Worm (Caenorhabditis elegans) whole organism, L1 larva: Measurements from ENCODE around the gene C35B1.4.

Experiments
- C04F5.9 ChIP-seq: sonication (generic microtip); optimal IDR thresholded peaks from 2 replicates; lab custom pipeline; 2016; ENCODE audit warnings: missing genetic modification characterization, missing compliant biosample characterization
- Y116A8C.19 ChIP-seq: sonication (generic microtip); optimal IDR thresholded peaks from 2 replicates; lab custom pipeline; 2016; ENCODE audit warnings: missing compliant biosample characterization, missing genetic modification characterization, borderline replicate concordance
- aha-1 ChIP-seq: fragments of 150-350 bp; optimal IDR thresholded peaks from 2 replicates; lab custom pipeline; 2014; ENCODE audit warnings: missing biosample characterization, missing genetic modification characterization
- ceh-82 ChIP-seq, 3 experiments: fragments of 150-350 bp in 1 of 3; sonication (generic microtip) in 2 of 3; optimal IDR thresholded peaks; 2 replicates each; lab custom pipeline; 2014 to 2017; ENCODE audit warnings: missing biosample characterization in 3 of 3, missing genetic modification characterization in 3 of 3
- ceh-88 ChIP-seq: fragments of 200-800 bp; sonication (Bioruptor generic); IDR thresholded peaks from 2 replicates; pipeline ENCODE4 v1.3.6; 2022; ENCODE audit warnings: missing genetic modification characterization, missing compliant biosample characterization
- dpl-1 ChIP-seq, 3 experiments: fragments of 150-350 bp in 2 of 3; sonication (generic microtip) in 1 of 3; optimal IDR thresholded peaks; 2 replicates each; lab custom pipeline; 2014 to 2017; ENCODE audit warnings: missing biosample characterization in 3 of 3, missing genetic modification characterization in 3 of 3, missing genetic modification reagents in 3 of 3
- dsc-1 ChIP-seq: sonication (generic microtip); optimal IDR thresholded peaks from 2 replicates; lab custom pipeline; 2016; ENCODE audit warnings: mild to moderate bottlenecking, missing genetic modification characterization, missing compliant biosample characterization
- efl-1 ChIP-seq, 4 experiments: fragments of 150-350 bp; optimal IDR thresholded peaks in 3 of 4; peaks in 1 of 4; 1 replicate in 1 of 4; 2 replicates in 3 of 4; lab custom pipeline; 2014; ENCODE audit warnings: missing biosample characterization in 2 of 4, missing genetic modification characterization in 2 of 4, missing genetic modification reagents in 2 of 4
- efl-3 ChIP-seq: fragments of 200-800 bp; sonication (Bioruptor generic); optimal IDR thresholded peaks from 2 replicates; lab custom pipeline; 2018; ENCODE audit warnings: mild to moderate bottlenecking, missing genetic modification characterization, missing compliant biosample characterization
- egl-13 ChIP-seq: sonication (generic microtip); optimal IDR thresholded peaks from 2 replicates; lab custom pipeline; 2016; ENCODE audit warnings: missing genotype, missing genetic modification reagents, missing genetic modification characterization, missing compliant biosample characterization
- elt-2 ChIP-seq: sonication (generic microtip); optimal IDR thresholded peaks from 2 replicates; lab custom pipeline; 2016; ENCODE audit warnings: missing genetic modification characterization, mild to moderate bottlenecking, inconsistent platforms, missing compliant biosample characterization, missing genetic modification reagents
- ets-5 ChIP-seq: fragments of 200-800 bp; sonication (Bioruptor generic); IDR thresholded peaks from 2 replicates; pipeline ENCODE4 v1.3.6; 2022; ENCODE audit warnings: missing genetic modification characterization, missing compliant biosample characterization
- fkh-10 ChIP-seq: sonication (generic microtip); optimal IDR thresholded peaks from 2 replicates; lab custom pipeline; 2017; ENCODE audit warnings: missing biosample characterization, missing genetic modification reagents, missing genetic modification characterization
- fos-1 ChIP-seq: fragments of 150-350 bp; optimal IDR thresholded peaks from 2 replicates; lab custom pipeline; 2014; ENCODE audit warnings: missing biosample characterization, missing genetic modification characterization
- grh-1 ChIP-seq: fragments of 200-800 bp; sonication (Bioruptor generic); IDR thresholded peaks from 2 replicates; pipeline ENCODE4 v1.3.6; 2022; ENCODE audit warnings: missing genetic modification reagents, missing genetic modification characterization, missing compliant biosample characterization
- hlh-4 ChIP-seq: sonication (generic microtip); optimal IDR thresholded peaks from 2 replicates; lab custom pipeline; 2016; ENCODE audit warnings: mild to moderate bottlenecking, missing genetic modification characterization, missing compliant biosample characterization
- hpl-2 ChIP-seq: fragments of 150-350 bp; optimal IDR thresholded peaks from 2 replicates; lab custom pipeline; 2014; ENCODE audit warnings: missing biosample characterization, missing genetic modification reagents, missing genetic modification characterization
- isw-1 ChIP-seq: fragments of 200-800 bp; sonication (Bioruptor generic); IDR thresholded peaks from 2 replicates; pipeline ENCODE4 v1.3.6; 2022; ENCODE audit warnings: missing genetic modification characterization, missing compliant biosample characterization
- jun-1 ChIP-seq: fragments of 150-350 bp; optimal IDR thresholded peaks from 2 replicates; lab custom pipeline; 2014; ENCODE audit warnings: missing biosample characterization, missing genetic modification reagents, missing genetic modification characterization
- lin-13 ChIP-seq: fragments of 150-350 bp; optimal IDR thresholded peaks from 2 replicates; lab custom pipeline; 2014; ENCODE audit warnings: missing biosample characterization, missing genetic modification reagents, missing genetic modification characterization
- lin-15B ChIP-seq: fragments of 150-350 bp; sonication (generic microtip); optimal IDR thresholded peaks from 3 replicates; lab custom pipeline; 2014; ENCODE audit warnings: missing biosample characterization, missing genetic modification characterization
- lin-39 ChIP-seq: fragments of 150-350 bp; optimal IDR thresholded peaks from 2 replicates; lab custom pipeline; 2014; ENCODE audit warnings: missing biosample characterization, missing genetic modification reagents, missing genetic modification characterization
- lsy-2 ChIP-seq, 2 experiments: fragments of 150-350 bp; optimal IDR thresholded peaks; 2 replicates each; lab custom pipeline; 2014; ENCODE audit warnings: missing biosample characterization in 2 of 2, missing genetic modification characterization in 2 of 2
- mdl-1 ChIP-seq, 2 experiments: fragments of 150-350 bp; optimal IDR thresholded peaks; 2 replicates each; lab custom pipeline; 2014 to 2017; ENCODE audit warnings: missing biosample characterization in 2 of 2, missing genetic modification characterization in 2 of 2, inconsistent platforms in 1 of 2
- mef-2 ChIP-seq: fragments of 150-350 bp; optimal IDR thresholded peaks from 2 replicates; lab custom pipeline; 2014; ENCODE audit warnings: missing biosample characterization, missing genetic modification characterization
- mep-1 ChIP-seq: fragments of 150-350 bp; optimal IDR thresholded peaks from 2 replicates; lab custom pipeline; 2014; ENCODE audit warnings: missing biosample characterization, missing genetic modification characterization
- nhr-12 ChIP-seq: sonication (generic microtip); optimal IDR thresholded peaks from 2 replicates; lab custom pipeline; 2017; ENCODE audit warnings: missing biosample characterization, missing genetic modification characterization
- nhr-20 ChIP-seq: sonication (generic microtip); optimal IDR thresholded peaks from 2 replicates; lab custom pipeline; 2016; ENCODE audit warnings: mild to moderate bottlenecking, missing genetic modification characterization, missing compliant biosample characterization
- nhr-47 ChIP-seq: sonication (generic microtip); optimal IDR thresholded peaks from 2 replicates; lab custom pipeline; 2016; ENCODE audit warnings: mild to moderate bottlenecking, missing genetic modification characterization, moderate library complexity, missing compliant biosample characterization
- nhr-71 ChIP-seq: sonication (generic microtip); optimal IDR thresholded peaks from 2 replicates; lab custom pipeline; 2016; ENCODE audit warnings: mild to moderate bottlenecking, missing genetic modification characterization, moderate library complexity, missing compliant biosample characterization
- nhr-84 ChIP-seq: sonication (generic microtip); optimal IDR thresholded peaks from 2 replicates; lab custom pipeline; 2017; ENCODE audit warnings: missing biosample characterization, missing genetic modification characterization
- nhr-85 ChIP-seq: sonication (generic microtip); peaks from one replicate; lab custom pipeline; 2016; ENCODE audit warnings: missing genetic modification characterization, inconsistent platforms, missing compliant biosample characterization
- nhr-90 ChIP-seq: sonication (generic microtip); optimal IDR thresholded peaks from 2 replicates; lab custom pipeline; 2016; ENCODE audit warnings: mild to moderate bottlenecking, missing genetic modification characterization, missing compliant biosample characterization; ENCODE audit not compliant: poor library complexity
- pag-3 ChIP-seq: sonication (generic microtip); optimal IDR thresholded peaks from 2 replicates; lab custom pipeline; 2017; ENCODE audit warnings: missing genetic modification characterization, mild to moderate bottlenecking, missing compliant biosample characterization, antibody characterized with exemption, borderline replicate concordance; ENCODE audit not compliant: insufficient read depth
- pqm-1 ChIP-seq: sonication (generic microtip); optimal IDR thresholded peaks from 3 replicates; lab custom pipeline; 2017; ENCODE audit warnings: missing biosample characterization, missing genetic modification characterization
- rnt-1 ChIP-seq: sonication (generic microtip); optimal IDR thresholded peaks from 2 replicates; lab custom pipeline; 2016; ENCODE audit warnings: mild to moderate bottlenecking, missing genetic modification characterization, moderate library complexity, missing compliant biosample characterization
- sox-4 ChIP-seq: sonication (generic microtip); optimal IDR thresholded peaks from 2 replicates; lab custom pipeline; 2016; ENCODE audit warnings: missing genetic modification characterization, missing compliant biosample characterization
- sup-37 ChIP-seq: fragments of 200-800 bp; sonication (Bioruptor generic); optimal IDR thresholded peaks from 2 replicates; lab custom pipeline; 2018; ENCODE audit warnings: mild to moderate bottlenecking, missing genetic modification characterization, missing compliant biosample characterization
- swsn-7 ChIP-seq: sonication (generic microtip); optimal IDR thresholded peaks from 2 replicates; lab custom pipeline; 2016; ENCODE audit warnings: missing genetic modification characterization, missing compliant biosample characterization
- tlp-1 ChIP-seq: fragments of 150-350 bp; optimal IDR thresholded peaks from 2 replicates; lab custom pipeline; 2014; ENCODE audit warnings: missing biosample characterization, missing genetic modification characterization
- unc-130 ChIP-seq: fragments of 150-350 bp; optimal IDR thresholded peaks from 2 replicates; lab custom pipeline; 2017; ENCODE audit warnings: missing biosample characterization, missing genetic modification characterization, inconsistent platforms
- unc-30 ChIP-seq: sonication (generic microtip); optimal IDR thresholded peaks from 2 replicates; lab custom pipeline; 2017; ENCODE audit warnings: missing biosample characterization, missing genetic modification characterization
- unc-62 ChIP-seq: fragments of 150-350 bp; optimal IDR thresholded peaks from 2 replicates; lab custom pipeline; 2014; ENCODE audit warnings: missing biosample characterization, missing genetic modification reagents, missing genetic modification characterization
- unc-86 ChIP-seq: sonication (generic microtip); optimal IDR thresholded peaks from 2 replicates; lab custom pipeline; 2016; ENCODE audit warnings: missing genetic modification characterization, missing compliant biosample characterization
- unc-98 ChIP-seq: fragments of 200-800 bp; sonication (Bioruptor generic); IDR thresholded peaks from 2 replicates; pipeline ENCODE4 v1.3.6; 2022; ENCODE audit warnings: missing genetic modification characterization, missing compliant biosample characterization
- xbp-1 ChIP-seq: sonication (generic microtip); optimal IDR thresholded peaks from 2 replicates; lab custom pipeline; 2016; ENCODE audit warnings: missing genetic modification characterization, missing compliant biosample characterization

C35B1.4 gene

ce11 chrIV:4042274-4042673 lies 37.3 kb upstream of the C35B1.4 start, which contains the start of gene cdc-73 (continued):
- TF ChIP-seq nhr-12 (tag; lab: Kevin White, UChicago): no peak
- TF ChIP-seq swsn-7 (tag; lab: Kevin White, UChicago): peak; percentile 52
- no peak for TF ChIP-seq ceh-88
- peak; percentile 18 for TF ChIP-seq nhr-20
- no peak for TF ChIP-seq jun-1
- no peak for TF ChIP-seq sup-37 (GFP tag; lab: Kevin White, UChicago)
- TF ChIP-seq unc-86 (tag; lab: Kevin White, UChicago): peak; percentile 29
- no peak for TF ChIP-seq mef-2 (tag; lab: Kevin White, UChicago)
- TF ChIP-seq pqm-1: no peak
- no peak for TF ChIP-seq lin-39
- TF ChIP-seq grh-1 (GFP tag; lab: Robert Waterston, UW): no peak
- TF ChIP-seq C04F5.9 (tag; lab: Kevin White, UChicago): peak; percentile 22

DNA sequence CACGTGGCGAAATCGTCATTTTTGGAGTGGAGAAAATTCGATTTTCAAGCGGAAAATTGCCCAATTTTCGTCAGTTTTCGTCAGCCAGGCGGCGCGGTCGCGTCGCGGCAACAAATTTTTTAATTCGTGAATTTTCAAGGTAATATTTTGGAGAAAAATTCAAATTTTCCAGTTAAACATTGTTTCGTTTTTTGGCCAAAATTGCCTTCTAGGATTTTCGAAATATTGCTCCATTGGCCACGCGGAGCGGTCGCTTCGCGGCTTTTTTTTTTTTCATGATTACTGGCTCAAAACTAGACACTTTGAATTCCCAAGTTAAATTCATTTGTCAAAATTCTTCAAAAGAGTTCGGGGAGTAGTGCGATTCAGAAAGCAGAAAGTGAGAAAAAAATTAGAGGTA lies 32.0 kb upstream of the C35B1.4 start:
- TF ChIP-seq nhr-12 (tag; lab: Kevin White, UChicago): no peak
- no peak for TF ChIP-seq sox-4 (tag; lab: Kevin White, UChicago)
- TF ChIP-seq unc-62: no peak
- TF ChIP-seq unc-30 (tag; lab: Kevin White, UChicago): no peak
- TF ChIP-seq grh-1 (GFP tag; lab: Robert Waterston, UW): no peak
- TF ChIP-seq rnt-1 (tag; lab: Kevin White, UChicago): no peak
- no peak for TF ChIP-seq efl-1 (optimal IDR thresholded peaks at IDR 0.05; lab: Kevin White, UChicago)
- TF ChIP-seq efl-1 (GFP tag; optimal IDR thresholded peaks at IDR 0.05 in 1 of 2; lab: Kevin White, UChicago): peak in 1 of 2 experiments; percentile 13
- no peak for TF ChIP-seq nhr-84 (tag; lab: Kevin White, UChicago)
- no peak for TF ChIP-seq nhr-71 (tag; lab: Kevin White, UChicago)
- no peak for TF ChIP-seq pag-3 (tag; lab: Kevin White, UChicago)
- peak; percentile 3 for TF ChIP-seq nhr-85 (tag; lab: Kevin White, UChicago)

DNA sequence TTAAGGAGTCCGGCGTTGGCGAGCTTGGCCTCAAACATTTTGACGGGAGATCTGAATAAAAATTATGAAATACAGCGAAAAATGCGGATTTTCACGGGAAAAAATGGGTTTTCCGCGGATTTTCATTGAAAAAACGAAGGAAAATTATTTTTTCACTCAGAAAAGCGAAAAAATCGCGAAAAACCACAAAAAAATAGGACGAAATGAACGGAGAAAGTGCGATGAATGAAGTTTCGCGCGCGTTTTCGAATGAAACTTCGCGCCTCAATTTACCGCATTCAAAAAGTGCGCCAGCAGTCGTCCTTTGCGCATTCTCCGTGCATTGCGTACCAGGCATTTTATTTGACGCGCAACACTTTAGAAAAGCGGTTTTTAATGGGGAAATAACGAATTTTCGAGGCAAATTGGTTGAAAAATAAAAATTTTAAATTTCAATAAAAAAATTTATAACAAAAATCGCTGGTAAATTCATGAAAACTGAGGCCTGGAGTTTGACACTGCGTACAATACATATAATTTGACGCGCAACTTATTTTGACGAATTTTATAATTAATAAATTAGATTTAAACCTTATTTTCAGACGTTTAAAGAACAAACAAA lies 30.1 kb upstream of the C35B1.4 start, which contains the start of gene pcn-1:
Gene pcn-1, minus strand, starts transcription at position 51 of the 601 bp plus-strand sequence.
- TF ChIP-seq unc-98 (peak; percentile 93), elt-2 (tag; lab: Kevin White, UChicago) (peak; percentile 93), nhr-20 (peak; percentile 97), grh-1 (GFP tag; lab: Robert Waterston, UW) (peak; percentile 96), mep-1 (peak; percentile 99), nhr-85 (tag; lab: Kevin White, UChicago) (peak; percentile 99), efl-3 (GFP tag; lab: Kevin White, UChicago) (peak; percentile 100), aha-1 (tag; lab: Kevin White, UChicago) (peak; percentile 39), swsn-7 (tag; lab: Kevin White, UChicago) (peak; percentile 98), hpl-2 (peak; percentile 89), unc-130 (peak; percentile 82), hlh-4 (tag; lab: Kevin White, UChicago) (no peak), nhr-90 (tag; lab: Kevin White, UChicago) (peak; percentile 98), ceh-82 (tag; optimal IDR thresholded peaks at IDR 0.05; lab: Kevin White, UChicago) (peak; percentile 93 to 95 (median 93)), fos-1 (peak; percentile 88), mdl-1 (tag; optimal IDR thresholded peaks at IDR 0.05; lab: Kevin White, UChicago) (peak in 1 of 2 experiments; percentile 66), tlp-1 (no peak), sup-37 (GFP tag; lab: Kevin White, UChicago) (peak; percentile 96), nhr-47 (tag; lab: Kevin White, UChicago) (peak; percentile 99), lin-39 (peak; percentile 90), ets-5 (GFP tag; lab: Robert Waterston, UW) (no peak), dpl-1 (GFP tag; optimal IDR thresholded peaks at IDR 0.05; lab: Kevin White, UChicago) (peak; percentile 99), lin-13 (GFP tag; lab: Kevin White, UChicago) (peak; percentile 92), fkh-10 (GFP tag; lab: Kevin White, UChicago) (peak; percentile 87), egl-13 (tag; lab: Kevin White, UChicago) (peak; percentile 98), lin-15B (tag; lab: Kevin White, UChicago) (peak; percentile 91), isw-1 (GFP tag; lab: Robert Waterston, UW) (peak; percentile 98), lsy-2 (tag; optimal IDR thresholded peaks at IDR 0.05; lab: Kevin White, UChicago) (peak; percentile 95 to 96), xbp-1 (peak; percentile 97), dsc-1 (peak; percentile 98), mef-2 (tag; lab: Kevin White, UChicago) (peak; percentile 46), Y116A8C.19 (tag; lab: Kevin White, UChicago) (peak; percentile 37), jun-1 (peak; percentile 91), sox-4 (tag; lab: Kevin White, UChicago) (peak; percentile 97)
